Fruit fly (Drosophila melanogaster) whole organism, embryonic: ENCODE results near the gene ash1.

Experiments used
- Abd-B ChIP-seq: fragments of 200-800 bp; sonication (Bioruptor generic); optimal IDR thresholded peaks from 2 replicates; lab custom pipeline; 2018; ENCODE audit warnings: missing biosample characterization, mild to moderate bottlenecking, missing genetic modification characterization, moderate library complexity
- Bdp1 ChIP-seq: fragments of 200-800 bp; sonication (Bioruptor generic); optimal IDR thresholded peaks from 3 replicates; lab custom pipeline; 2016; ENCODE audit warnings: missing biosample characterization, missing genetic modification characterization
- BtbVII ChIP-seq: fragments of 200-800 bp; sonication (Bioruptor generic); optimal IDR thresholded peaks from 3 replicates; lab custom pipeline; 2017; ENCODE audit warnings: missing biosample characterization, mild to moderate bottlenecking, missing genetic modification characterization
- CG10366 ChIP-seq: fragments of 200-800 bp; sonication (Bioruptor generic); IDR thresholded peaks from 2 replicates; pipeline ENCODE4 v1.3.6; 2022; ENCODE audit warnings: missing biosample characterization, missing genetic modification characterization
- CG11560 ChIP-seq: fragments of 200-800 bp; sonication (Bioruptor generic); IDR thresholded peaks from 3 replicates; pipeline ENCODE4 v1.3.6; 2022; ENCODE audit warnings: missing biosample characterization, missing genetic modification characterization
- CG13123 ChIP-seq: fragments of 200-800 bp; sonication (Bioruptor generic); optimal IDR thresholded peaks from 2 replicates; lab custom pipeline; 2016; ENCODE audit warnings: missing biosample characterization, missing genetic modification characterization
- CG13894 ChIP-seq: fragments of 200-800 bp; sonication (Bioruptor generic); optimal IDR thresholded peaks from 3 replicates; lab custom pipeline; 2018; ENCODE audit warnings: missing biosample characterization, mild to moderate bottlenecking, missing genetic modification characterization, moderate library complexity
- CG14860 ChIP-seq: fragments of 200-800 bp; sonication (Bioruptor generic); IDR thresholded peaks from 3 replicates; pipeline ENCODE4 v1.3.6; 2022; ENCODE audit warnings: missing biosample characterization, missing genetic modification characterization; ENCODE audit not compliant: partially characterized antibody
- CG16813 ChIP-seq: fragments of 200-800 bp; sonication (Bioruptor generic); IDR thresholded peaks from 3 replicates; pipeline ENCODE4 v1.3.6; 2022; ENCODE audit warnings: missing biosample characterization, missing genetic modification characterization; ENCODE audit not compliant: partially characterized antibody
- CG17361 ChIP-seq: fragments of 200-800 bp; sonication (Bioruptor generic); IDR thresholded peaks from 3 replicates; pipeline ENCODE4 v1.3.6; 2022; ENCODE audit warnings: missing biosample characterization, missing genetic modification characterization
- CG17802 ChIP-seq: fragments of 200-800 bp; sonication (Bioruptor generic); optimal IDR thresholded peaks from 2 replicates; lab custom pipeline; 2018; ENCODE audit warnings: missing biosample characterization, mild to moderate bottlenecking, missing genetic modification characterization, moderate library complexity
- CG18011 ChIP-seq: fragments of 200-800 bp; sonication (Bioruptor generic); optimal IDR thresholded peaks from 2 replicates; lab custom pipeline; 2017; ENCODE audit warnings: missing biosample characterization, missing genetic modification characterization, mild to moderate bottlenecking, moderate library complexity, missing genotype
- CG18476 ChIP-seq: fragments of 200-800 bp; sonication (Bioruptor generic); optimal IDR thresholded peaks from 2 replicates; lab custom pipeline; 2016; ENCODE audit warnings: missing biosample characterization, mild to moderate bottlenecking, missing genetic modification characterization
- CG3847 ChIP-seq: fragments of 200-800 bp; sonication (Bioruptor generic); IDR thresholded peaks from 2 replicates; pipeline ENCODE4 v1.3.6; 2022; ENCODE audit warnings: missing biosample characterization, missing genetic modification characterization
- CG6683 ChIP-seq: fragments of 200-800 bp; sonication (Bioruptor generic); optimal IDR thresholded peaks from 2 replicates; lab custom pipeline; 2017; ENCODE audit warnings: missing biosample characterization, mild to moderate bottlenecking, missing genetic modification characterization, missing genetic modification reagents
- CG8765 ChIP-seq: fragments of 200-800 bp; sonication (Bioruptor generic); IDR thresholded peaks from 2 replicates; pipeline ENCODE4 v1.3.6; 2022; ENCODE audit warnings: missing biosample characterization, missing genetic modification characterization
- CG9727 ChIP-seq: fragments of 200-800 bp; sonication (Bioruptor generic); optimal IDR thresholded peaks from 3 replicates; lab custom pipeline; 2017; ENCODE audit warnings: missing biosample characterization, mild to moderate bottlenecking, missing genetic modification characterization
- CG9797 ChIP-seq: fragments of 200-800 bp; sonication (Bioruptor generic); optimal IDR thresholded peaks from 3 replicates; lab custom pipeline; 2018; ENCODE audit warnings: missing biosample characterization, mild to moderate bottlenecking, missing genetic modification characterization
- CG9817 ChIP-seq: fragments of 200-800 bp; sonication (Bioruptor generic); optimal IDR thresholded peaks from 2 replicates; lab custom pipeline; 2018; ENCODE audit warnings: missing biosample characterization, mild to moderate bottlenecking, missing genetic modification characterization, moderate library complexity
- Dad ChIP-seq: fragments of 200-800 bp; sonication (Bioruptor generic); optimal IDR thresholded peaks from 3 replicates; lab custom pipeline; 2016; ENCODE audit warnings: missing biosample characterization, missing genetic modification characterization
- Dek ChIP-seq: fragments of 200-800 bp; sonication (Bioruptor generic); optimal IDR thresholded peaks from 3 replicates; lab custom pipeline; 2019; ENCODE audit warnings: missing biosample characterization, mild to moderate bottlenecking, missing genetic modification characterization, moderate library complexity
- Fer1 ChIP-seq: fragments of 200-800 bp; sonication (Bioruptor generic); optimal IDR thresholded peaks from 2 replicates; lab custom pipeline; 2017; ENCODE audit warnings: missing biosample characterization, mild to moderate bottlenecking, missing genetic modification characterization
- H15 ChIP-seq: fragments of 200-800 bp; sonication (Bioruptor generic); IDR thresholded peaks from 3 replicates; pipeline ENCODE4 v1.3.6; 2022; ENCODE audit warnings: missing biosample characterization, missing genetic modification characterization
- HHEX ChIP-seq: fragments of 200-800 bp; sonication (Bioruptor generic); optimal IDR thresholded peaks from 3 replicates; lab custom pipeline; 2017; ENCODE audit warnings: missing biosample characterization, mild to moderate bottlenecking, missing genetic modification characterization, missing genetic modification reagents
- Hsf ChIP-seq: fragments of 200-800 bp; sonication (Bioruptor generic); optimal IDR thresholded peaks from 3 replicates; lab custom pipeline; 2016; ENCODE audit warnings: missing biosample characterization, missing genetic modification characterization
- Lhr ChIP-seq: fragments of 200-800 bp; sonication (Bioruptor generic); optimal IDR thresholded peaks from 3 replicates; lab custom pipeline; 2017; ENCODE audit warnings: mild to moderate bottlenecking, missing biosample characterization, missing genetic modification reagents, missing genetic modification characterization
- Myb ChIP-seq: fragments of 200-800 bp; sonication (Bioruptor generic); optimal IDR thresholded peaks from 2 replicates; lab custom pipeline; 2016; ENCODE audit warnings: missing biosample characterization, missing genetic modification characterization
- NfI ChIP-seq: fragments of 200-800 bp; sonication (Bioruptor generic); optimal IDR thresholded peaks from 3 replicates; lab custom pipeline; 2018; ENCODE audit warnings: missing biosample characterization, mild to moderate bottlenecking, missing genetic modification characterization, moderate library complexity
- Oaz ChIP-seq: fragments of 200-800 bp; sonication (Bioruptor generic); IDR thresholded peaks from 2 replicates; pipeline ENCODE4 v1.3.6; 2022; ENCODE audit warnings: missing biosample characterization, missing genetic modification characterization
- TFAM ChIP-seq: fragments of 200-800 bp; sonication (Bioruptor generic); optimal IDR thresholded peaks from 2 replicates; lab custom pipeline; 2017; ENCODE audit warnings: missing biosample characterization, missing genetic modification characterization, inconsistent platforms
- YL-1 ChIP-seq: fragments of 200-800 bp; sonication (Bioruptor generic); optimal IDR thresholded peaks from 3 replicates; lab custom pipeline; 2017; ENCODE audit warnings: missing biosample characterization, mild to moderate bottlenecking, missing genetic modification characterization
- croc ChIP-seq: fragments of 200-800 bp; sonication (Bioruptor generic); conservative IDR thresholded peaks from 3 replicates; pipeline ENCODE4 v1.3.6; 2022; ENCODE audit warnings: missing biosample characterization, missing genetic modification characterization
- disco-r ChIP-seq: fragments of 200-800 bp; sonication (Bioruptor generic); optimal IDR thresholded peaks from 2 replicates; lab custom pipeline; 2016; ENCODE audit warnings: missing biosample characterization, missing genetic modification characterization
- eve ChIP-seq, 2 experiments: fragments of >200 bp; optimal IDR thresholded peaks; 2 replicates each; lab custom pipeline; 2017; ENCODE audit warnings: missing biosample characterization in 2 of 2, missing genetic modification characterization in 2 of 2
- ewg ChIP-seq: fragments of 200-800 bp; sonication (Bioruptor generic); optimal IDR thresholded peaks from 3 replicates; lab custom pipeline; 2017; ENCODE audit warnings: mild to moderate bottlenecking, missing biosample characterization, missing genetic modification reagents, missing genetic modification characterization
- exex ChIP-seq: fragments of 200-800 bp; sonication (Bioruptor generic); optimal IDR thresholded peaks from 4 replicates; lab custom pipeline; 2018; ENCODE audit warnings: missing biosample characterization, mild to moderate bottlenecking, missing genetic modification characterization, moderate library complexity
- fru ChIP-seq: fragments of >200 bp; optimal IDR thresholded peaks from 2 replicates; lab custom pipeline; 2017
- gt ChIP-seq: fragments of 200-800 bp; sonication (Bioruptor generic); IDR thresholded peaks from 2 replicates; pipeline ENCODE4 v1.3.6; 2022; ENCODE audit warnings: missing biosample characterization, missing genetic modification characterization
- jigr1 ChIP-seq: fragments of 200-800 bp; sonication (Bioruptor generic); IDR thresholded peaks from 3 replicates; pipeline ENCODE4 v1.3.6; 2022; ENCODE audit warnings: missing biosample characterization, missing genetic modification characterization
- nerfin-1 ChIP-seq: fragments of 200-800 bp; sonication (Bioruptor generic); optimal IDR thresholded peaks from 3 replicates; lab custom pipeline; 2019; ENCODE audit warnings: missing biosample characterization, mild to moderate bottlenecking, missing genetic modification characterization, moderate library complexity
- nom ChIP-seq: fragments of 200-800 bp; sonication (Bioruptor generic); optimal IDR thresholded peaks from 2 replicates; lab custom pipeline; 2017; ENCODE audit warnings: missing biosample characterization, missing genetic modification characterization, mild to moderate bottlenecking, moderate library complexity, missing genetic modification reagents
- oc ChIP-seq: fragments of 200-800 bp; sonication (Bioruptor generic); optimal IDR thresholded peaks from 2 replicates; lab custom pipeline; 2018; ENCODE audit warnings: missing biosample characterization, mild to moderate bottlenecking, missing genetic modification characterization, moderate library complexity
- prd ChIP-seq, 3 experiments: fragments of >200 bp in 2 of 3; fragments of 200-800 bp in 1 of 3; sonication (Bioruptor generic) in 1 of 3; optimal IDR thresholded peaks in 2 of 3; IDR thresholded peaks in 1 of 3; 2 replicates in 2 of 3; 3 replicates in 1 of 3; pipeline versions ENCODE4 v1.3.6 to Lab custom; 2017 to 2022; ENCODE audit warnings: missing biosample characterization in 1 of 3, missing genetic modification characterization in 1 of 3
- slbo ChIP-seq: fragments of 200-800 bp; sonication (Bioruptor generic); IDR thresholded peaks from 2 replicates; pipeline ENCODE4 v1.3.6; 2022; ENCODE audit warnings: missing biosample characterization, missing genetic modification characterization
- so ChIP-seq: fragments of 200-800 bp; sonication (Bioruptor generic); IDR thresholded peaks from 3 replicates; pipeline ENCODE4 v1.3.6; 2022; ENCODE audit warnings: missing biosample characterization, missing genetic modification characterization
- sqz ChIP-seq: fragments of 200-800 bp; sonication (Bioruptor generic); optimal IDR thresholded peaks from 3 replicates; lab custom pipeline; 2018; ENCODE audit warnings: missing biosample characterization, mild to moderate bottlenecking, missing genetic modification characterization
- stwl ChIP-seq: fragments of 200-800 bp; sonication (Bioruptor generic); optimal IDR thresholded peaks from 3 replicates; lab custom pipeline; 2018; ENCODE audit warnings: missing biosample characterization, mild to moderate bottlenecking, missing genetic modification characterization, moderate library complexity
- tna ChIP-seq: fragments of 200-800 bp; sonication (Bioruptor generic); IDR thresholded peaks from 2 replicates; pipeline ENCODE4 v1.3.6; 2022; ENCODE audit warnings: missing biosample characterization, missing genetic modification characterization; ENCODE audit not compliant: partially characterized antibody
- usp ChIP-seq: fragments of >200 bp; optimal IDR thresholded peaks from 2 replicates; lab custom pipeline; 2017; ENCODE audit warnings: missing biosample characterization, missing genetic modification characterization
- wor ChIP-seq: fragments of 200-800 bp; sonication (Bioruptor generic); IDR thresholded peaks from 2 replicates; pipeline ENCODE4 v1.3.6; 2022; ENCODE audit warnings: missing biosample characterization, missing genetic modification characterization

Gene ash1

DNA sequence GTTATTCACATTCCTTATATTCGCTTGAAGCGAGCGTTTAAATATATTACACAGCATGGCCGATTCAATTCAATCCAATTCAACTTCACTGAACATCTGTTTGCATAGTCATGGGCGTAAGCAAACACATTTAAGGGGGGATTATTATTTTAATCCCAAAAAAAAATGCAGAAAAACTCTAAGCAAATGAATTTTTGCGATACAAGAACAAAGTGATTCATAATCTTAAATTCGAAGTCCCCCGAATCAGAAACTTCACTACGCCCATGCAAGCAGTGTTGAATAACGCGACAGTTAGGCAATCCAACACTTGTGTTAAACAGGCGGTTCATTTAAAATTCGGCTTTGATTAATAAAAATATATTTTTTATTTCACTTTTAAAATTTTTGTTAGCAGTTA is 8.1 kb downstream of the ash1 start, which contains the start of gene CG14100 (continued):
- no peak for TF ChIP-seq prd (optimal IDR thresholded peaks at IDR 0.05; lab: Kevin White, UChicago)
- TF ChIP-seq prd (GFP tag; IDR thresholded peaks at IDR 0.05; lab: Robert Waterston, UW) = peak; percentile 100
- peak; percentile 99 for TF ChIP-seq Myb (GFP tag; lab: Kevin White, UChicago)
- peak; percentile 100 for TF ChIP-seq YL-1 (GFP tag; lab: Kevin White, UChicago)
- peak; percentile 100 for TF ChIP-seq so
- peak; percentile 100 for TF ChIP-seq CG13123 (GFP tag; lab: Kevin White, UChicago)
- peak; percentile 100 for TF ChIP-seq slbo (GFP tag; lab: Robert Waterston, UW)
- TF ChIP-seq CG3847 (GFP tag; lab: Robert Waterston, UW) = peak; percentile 100
- peak; percentile 100 for TF ChIP-seq exex
- TF ChIP-seq CG11560 (tag; lab: Robert Waterston, UW) = peak; percentile 98
- peak; percentile 100 for TF ChIP-seq CG13894
- no peak for TF ChIP-seq fru (lab: Kevin White, UChicago)
- peak; percentile 100 for TF ChIP-seq gt (GFP tag; lab: Robert Waterston, UW)
- peak; percentile 100 for TF ChIP-seq Hsf
- TF ChIP-seq sqz = peak; percentile 100
- TF ChIP-seq usp = no peak
- TF ChIP-seq jigr1 (GFP tag; lab: Robert Waterston, UW) = peak; percentile 100
- TF ChIP-seq NfI (GFP tag; lab: Kevin White, UChicago) = peak; percentile 100
- TF ChIP-seq eve (GFP tag; optimal IDR thresholded peaks at IDR 0.05; lab: Kevin White, UChicago) = peak in 1 of 2 experiments; percentile 91
- peak; percentile 100 for TF ChIP-seq H15 (GFP tag; lab: Robert Waterston, UW)
- peak; percentile 91 for TF ChIP-seq CG9797 (GFP tag; lab: Kevin White, UChicago)
- TF ChIP-seq nom (GFP tag; lab: Kevin White, UChicago) = peak; percentile 100
- peak; percentile 100 for TF ChIP-seq CG10366 (GFP tag; lab: Robert Waterston, UW)
- peak; percentile 100 for TF ChIP-seq CG9727 (GFP tag; lab: Kevin White, UChicago)
- peak; percentile 100 for TF ChIP-seq wor (GFP tag; lab: Robert Waterston, UW)
- TF ChIP-seq Dek (tag; lab: Kevin White, UChicago) = peak; percentile 100
- TF ChIP-seq ewg (GFP tag; lab: Kevin White, UChicago) = peak; percentile 100
- TF ChIP-seq CG18011 (GFP tag; lab: Kevin White, UChicago) = peak; percentile 95
- TF ChIP-seq disco-r (GFP tag; lab: Kevin White, UChicago) = peak; percentile 100
- peak; percentile 100 for TF ChIP-seq BtbVII (GFP tag; lab: Kevin White, UChicago)
- peak; percentile 99 for TF ChIP-seq CG6683 (GFP tag; lab: Kevin White, UChicago)
- peak; percentile 99 for TF ChIP-seq stwl (tag; lab: Kevin White, UChicago)
- TF ChIP-seq tna (GFP tag; lab: Robert Waterston, UW) = no peak
- peak; percentile 100 for TF ChIP-seq Lhr (GFP tag; lab: Kevin White, UChicago)
- peak; percentile 100 for TF ChIP-seq Dad (GFP tag; lab: Kevin White, UChicago)
- TF ChIP-seq CG17361 (GFP tag; lab: Robert Waterston, UW) = peak; percentile 100
- TF ChIP-seq croc (GFP tag; lab: Robert Waterston, UW) = peak; percentile 100
- peak; percentile 100 for TF ChIP-seq CG8765 (GFP tag; lab: Robert Waterston, UW)
- TF ChIP-seq nerfin-1 = peak; percentile 100
- TF ChIP-seq Abd-B (GFP tag; lab: Kevin White, UChicago) = peak; percentile 100
- TF ChIP-seq CG14860 (GFP tag; lab: Robert Waterston, UW) = no peak
- peak; percentile 100 for TF ChIP-seq Fer1 (GFP tag; lab: Kevin White, UChicago)
- TF ChIP-seq Oaz (GFP tag; lab: Robert Waterston, UW) = peak; percentile 100
- peak; percentile 100 for TF ChIP-seq oc (tag; lab: Kevin White, UChicago)
- peak; percentile 100 for TF ChIP-seq HHEX (GFP tag; lab: Kevin White, UChicago)
- peak; percentile 100 for TF ChIP-seq CG18476 (GFP tag; lab: Kevin White, UChicago)
- peak; percentile 98 for TF ChIP-seq TFAM
- TF ChIP-seq CG16813 = no peak
- peak; percentile 100 for TF ChIP-seq CG9817 (tag; lab: Kevin White, UChicago)
- peak; percentile 97 for TF ChIP-seq CG17802 (tag; lab: Kevin White, UChicago)
- TF ChIP-seq Bdp1 = peak; percentile 98
